Worm (Caenorhabditis elegans) whole organism, L1 larva: ENCODE data around the gene T04C9.3.

Source experiments
- blmp-1 ChIP-seq: fragments of 150-350 bp; optimal IDR thresholded peaks from 2 replicates; lab custom pipeline; 2014; ENCODE audit warnings: missing biosample characterization, missing genetic modification characterization
- efl-1 ChIP-seq, 4 experiments: fragments of 150-350 bp; optimal IDR thresholded peaks in 3 of 4; peaks in 1 of 4; 1 replicate in 1 of 4; 2 replicates in 3 of 4; lab custom pipeline; 2014; ENCODE audit warnings: missing biosample characterization in 2 of 4, missing genetic modification characterization in 2 of 4, missing genetic modification reagents in 2 of 4
- elt-3 ChIP-seq, 6 experiments: fragments of 150-350 bp in 1 of 6; sonication (generic microtip); optimal IDR thresholded peaks; 2 replicates each; lab custom pipeline; 2017 to 2018; ENCODE audit warnings: missing biosample characterization in 6 of 6, missing genetic modification characterization in 6 of 6, inconsistent platforms in 1 of 6
- lin-39 ChIP-seq: fragments of 150-350 bp; optimal IDR thresholded peaks from 2 replicates; lab custom pipeline; 2014; ENCODE audit warnings: missing biosample characterization, missing genetic modification reagents, missing genetic modification characterization
- nhr-11 ChIP-seq: fragments of 150-350 bp; optimal IDR thresholded peaks from 2 replicates; lab custom pipeline; 2014; ENCODE audit warnings: missing biosample characterization, missing genetic modification characterization
- nhr-77 ChIP-seq: fragments of 150-350 bp; optimal IDR thresholded peaks from 2 replicates; lab custom pipeline; 2014; ENCODE audit warnings: missing biosample characterization, missing genetic modification characterization
- nhr-90 ChIP-seq: sonication (generic microtip); optimal IDR thresholded peaks from 2 replicates; lab custom pipeline; 2016; ENCODE audit warnings: mild to moderate bottlenecking, missing genetic modification characterization, missing compliant biosample characterization; ENCODE audit not compliant: poor library complexity

ce11 chrIII:5951589-5952378 is 33.7 kb upstream of the T04C9.3 start:
- TF ChIP-seq nhr-11 (no peak), elt-3 (tag; optimal IDR thresholded peaks at IDR 0.05; lab: Kevin White, UChicago) (no peak), blmp-1 (peak; percentile 46), efl-1 (optimal IDR thresholded peaks at IDR 0.05; lab: Kevin White, UChicago) (peak in 1 of 2 experiments; percentile 14), efl-1 (GFP tag; optimal IDR thresholded peaks at IDR 0.05 in 1 of 2; lab: Kevin White, UChicago) (peak in 1 of 2 experiments; percentile 93), lin-39 (tag; lab: Kevin White, UChicago) (no peak), nhr-90 (tag; lab: Kevin White, UChicago) (no peak), nhr-77 (tag; lab: Kevin White, UChicago) (no peak)
